Worm (Caenorhabditis elegans) whole organism, late embryonic: ENCODE measurements around the gene srh-184.

Source experiments
- F13H6.1 ChIP-seq: sonication (generic microtip); optimal IDR thresholded peaks from 2 replicates; lab custom pipeline; 2016; ENCODE audit warnings: missing genetic modification characterization, missing compliant biosample characterization
- T23F11.4 ChIP-seq: fragments of 200-800 bp; sonication (Bioruptor generic); optimal IDR thresholded peaks from 2 replicates; lab custom pipeline; 2018; ENCODE audit warnings: mild to moderate bottlenecking, missing genetic modification characterization, missing compliant biosample characterization
- Y22D7AL.16 ChIP-seq: sonication (generic microtip); optimal IDR thresholded peaks from 2 replicates; lab custom pipeline; 2016; ENCODE audit warnings: missing genetic modification characterization, missing compliant biosample characterization
- ahr-1 ChIP-seq: sonication (generic microtip); optimal IDR thresholded peaks from 2 replicates; lab custom pipeline; 2016; ENCODE audit warnings: missing genetic modification characterization, missing compliant biosample characterization
- ama-1 ChIP-seq: fragments of 150-350 bp; optimal IDR thresholded peaks from 2 replicates; lab custom pipeline; 2014
- ceh-14 ChIP-seq: sonication (generic microtip); optimal IDR thresholded peaks from 2 replicates; lab custom pipeline; 2016; ENCODE audit warnings: missing genotype, missing genetic modification characterization, missing compliant biosample characterization
- ceh-2 ChIP-seq: sonication (generic microtip); optimal IDR thresholded peaks from 2 replicates; lab custom pipeline; 2016; ENCODE audit warnings: missing genotype, missing genetic modification characterization, missing compliant biosample characterization
- ceh-24 ChIP-seq: sonication (generic microtip); optimal IDR thresholded peaks from 2 replicates; lab custom pipeline; 2016; ENCODE audit warnings: mild to moderate bottlenecking, missing genetic modification characterization, missing compliant biosample characterization
- ceh-30 ChIP-seq: fragments of 150-350 bp; optimal IDR thresholded peaks from 2 replicates; lab custom pipeline; 2014; ENCODE audit warnings: missing biosample characterization, missing genetic modification characterization
- ceh-34 ChIP-seq: sonication (generic microtip); optimal IDR thresholded peaks from 2 replicates; lab custom pipeline; 2016; ENCODE audit warnings: mild to moderate bottlenecking, missing genetic modification characterization, missing compliant biosample characterization
- ceh-6 ChIP-seq: fragments of 200-800 bp; sonication (Bioruptor generic); optimal IDR thresholded peaks from 2 replicates; lab custom pipeline; 2018; ENCODE audit warnings: mild to moderate bottlenecking, missing genetic modification characterization, missing compliant biosample characterization
- ets-4 ChIP-seq: sonication (generic microtip); optimal IDR thresholded peaks from 2 replicates; lab custom pipeline; 2016; ENCODE audit warnings: missing genetic modification characterization, missing compliant biosample characterization
- fax-1 ChIP-seq: sonication (generic microtip); optimal IDR thresholded peaks from 2 replicates; lab custom pipeline; 2016; ENCODE audit warnings: missing genotype, missing genetic modification characterization, missing compliant biosample characterization
- fkh-10 ChIP-seq: fragments of 150-350 bp; optimal IDR thresholded peaks from 2 replicates; lab custom pipeline; 2014; ENCODE audit warnings: missing biosample characterization, missing genetic modification reagents, missing genetic modification characterization
- fkh-6 ChIP-seq: sonication (generic microtip); optimal IDR thresholded peaks from 2 replicates; lab custom pipeline; 2016; ENCODE audit warnings: missing genetic modification characterization, missing compliant biosample characterization
- gmeb-2 ChIP-seq: sonication (generic microtip); optimal IDR thresholded peaks from 2 replicates; lab custom pipeline; 2016; ENCODE audit warnings: missing genetic modification characterization, inconsistent platforms, missing compliant biosample characterization
- hlh-13 ChIP-seq: fragments of 200-800 bp; sonication (Bioruptor generic); optimal IDR thresholded peaks from 2 replicates; lab custom pipeline; 2018; ENCODE audit warnings: mild to moderate bottlenecking, missing genetic modification characterization, missing compliant biosample characterization
- hlh-30 ChIP-seq: sonication (generic microtip); optimal IDR thresholded peaks from 2 replicates; lab custom pipeline; 2017; ENCODE audit warnings: antibody characterized with exemption, missing genetic modification characterization, missing compliant biosample characterization; ENCODE audit not compliant: insufficient read depth
- hlh-6 ChIP-seq: sonication (generic microtip); optimal IDR thresholded peaks from 2 replicates; lab custom pipeline; 2016; ENCODE audit warnings: missing genotype, missing genetic modification characterization, missing compliant biosample characterization
- hlh-8 ChIP-seq: sonication (generic microtip); optimal IDR thresholded peaks from 2 replicates; lab custom pipeline; 2016; ENCODE audit warnings: missing genotype, missing genetic modification characterization, missing compliant biosample characterization
- lim-6 ChIP-seq: sonication (generic microtip); optimal IDR thresholded peaks from 2 replicates; lab custom pipeline; 2016; ENCODE audit warnings: missing genetic modification characterization, missing compliant biosample characterization
- mec-3 ChIP-seq: sonication (generic microtip); optimal IDR thresholded peaks from 2 replicates; lab custom pipeline; 2016; ENCODE audit warnings: borderline replicate concordance, missing genetic modification characterization, missing compliant biosample characterization
- nfya-1 ChIP-seq: sonication (generic microtip); optimal IDR thresholded peaks from 2 replicates; lab custom pipeline; 2017; ENCODE audit warnings: missing genetic modification characterization, mild to moderate bottlenecking, missing compliant biosample characterization, antibody characterized with exemption, moderate library complexity
- nhr-11 ChIP-seq: fragments of 150-350 bp; optimal IDR thresholded peaks from 2 replicates; lab custom pipeline; 2014; ENCODE audit warnings: missing biosample characterization, missing genetic modification characterization
- pag-3 ChIP-seq: sonication (generic microtip); optimal IDR thresholded peaks from 2 replicates; lab custom pipeline; 2016; ENCODE audit warnings: missing compliant biosample characterization, missing genetic modification characterization, borderline replicate concordance
- pat-9 ChIP-seq: fragments of 200-800 bp; sonication (Bioruptor generic); optimal IDR thresholded peaks from 2 replicates; lab custom pipeline; 2018; ENCODE audit warnings: mild to moderate bottlenecking, missing genetic modification characterization, moderate library complexity, missing compliant biosample characterization
- pax-1 ChIP-seq: fragments of 150-350 bp; optimal IDR thresholded peaks from 2 replicates; lab custom pipeline; 2014; ENCODE audit warnings: missing biosample characterization, missing genetic modification characterization
- pha-2 ChIP-seq: sonication (generic microtip); optimal IDR thresholded peaks from 2 replicates; lab custom pipeline; 2017; ENCODE audit warnings: mild to moderate bottlenecking, missing genetic modification characterization, missing compliant biosample characterization
- pros-1 ChIP-seq: fragments of 150-350 bp; optimal IDR thresholded peaks from 2 replicates; lab custom pipeline; 2014; ENCODE audit warnings: missing biosample characterization, missing genetic modification reagents, missing genetic modification characterization
- sox-2 ChIP-seq: fragments of 200-800 bp; sonication (Bioruptor generic); IDR thresholded peaks from 2 replicates; pipeline ENCODE4 v1.3.6; 2022; ENCODE audit warnings: missing genetic modification reagents, missing genetic modification characterization, missing compliant biosample characterization
- syd-9 ChIP-seq: sonication (generic microtip); optimal IDR thresholded peaks from 2 replicates; lab custom pipeline; 2016; ENCODE audit warnings: mild to moderate bottlenecking, missing genetic modification characterization, moderate library complexity, missing compliant biosample characterization
- unc-3 ChIP-seq, 2 experiments: fragments of 200-800 bp in 1 of 2; sonication (Bioruptor generic) in 1 of 2; sonication (generic microtip) in 1 of 2; conservative IDR thresholded peaks in 1 of 2; optimal IDR thresholded peaks in 1 of 2; 2 replicates each; pipeline versions ENCODE4 v1.3.6 to Lab custom; 2016 to 2022; ENCODE audit warnings: missing compliant biosample characterization in 2 of 2, missing genetic modification characterization in 2 of 2, missing genetic modification reagents in 1 of 2
- unc-42 ChIP-seq: sonication (generic microtip); optimal IDR thresholded peaks from 2 replicates; lab custom pipeline; 2016; ENCODE audit warnings: missing genotype, missing genetic modification characterization, missing compliant biosample characterization
- unc-55 ChIP-seq: sonication (generic microtip); optimal IDR thresholded peaks from 2 replicates; lab custom pipeline; 2017; ENCODE audit warnings: missing biosample characterization, missing genetic modification reagents, missing genetic modification characterization
- zip-5 ChIP-seq: sonication (generic microtip); optimal IDR thresholded peaks from 2 replicates; lab custom pipeline; 2016; ENCODE audit warnings: missing genetic modification characterization, missing compliant biosample characterization
- ztf-16 ChIP-seq: sonication (generic microtip); optimal IDR thresholded peaks from 2 replicates; lab custom pipeline; 2017; ENCODE audit warnings: missing genetic modification characterization, missing compliant biosample characterization

Gene srh-184

DNA sequence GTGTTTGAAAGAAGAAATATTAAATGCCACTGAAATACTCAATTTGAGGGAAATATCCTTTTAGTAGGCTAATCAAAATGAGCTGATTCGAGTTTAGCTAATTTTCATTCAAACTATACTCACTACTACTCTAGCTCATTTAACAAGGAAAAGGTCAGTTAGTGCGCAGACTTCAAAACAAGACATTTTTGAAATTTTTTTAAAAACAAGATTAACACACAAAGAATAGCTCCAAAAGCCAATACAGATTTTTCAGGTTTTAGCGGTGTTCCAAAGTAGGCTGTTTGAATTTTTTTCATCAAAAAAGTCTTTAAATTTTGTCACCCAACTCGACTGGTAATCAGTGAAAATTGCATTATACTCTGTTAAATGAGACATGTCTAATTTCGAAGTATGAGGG, 37.2 kb downstream of the srh-184 start:
- TF ChIP-seq pha-2 (tag; lab: Kevin White, UChicago) (no peak), ets-4 (tag; lab: Kevin White, UChicago) (no peak), pax-1 (tag; lab: Kevin White, UChicago) (no peak), fax-1 (tag; lab: Kevin White, UChicago) (no peak), ceh-30 (tag; lab: Kevin White, UChicago) (no peak), ceh-14 (no peak), zip-5 (no peak), unc-3 (GFP tag; conservative IDR thresholded peaks at IDR 0.05; lab: Robert Waterston, UW) (no peak), unc-3 (tag; optimal IDR thresholded peaks at IDR 0.05; lab: Kevin White, UChicago) (no peak), ceh-24 (tag; lab: Kevin White, UChicago) (no peak), unc-42 (tag; lab: Kevin White, UChicago) (no peak), F13H6.1 (tag; lab: Kevin White, UChicago) (no peak)

DNA sequence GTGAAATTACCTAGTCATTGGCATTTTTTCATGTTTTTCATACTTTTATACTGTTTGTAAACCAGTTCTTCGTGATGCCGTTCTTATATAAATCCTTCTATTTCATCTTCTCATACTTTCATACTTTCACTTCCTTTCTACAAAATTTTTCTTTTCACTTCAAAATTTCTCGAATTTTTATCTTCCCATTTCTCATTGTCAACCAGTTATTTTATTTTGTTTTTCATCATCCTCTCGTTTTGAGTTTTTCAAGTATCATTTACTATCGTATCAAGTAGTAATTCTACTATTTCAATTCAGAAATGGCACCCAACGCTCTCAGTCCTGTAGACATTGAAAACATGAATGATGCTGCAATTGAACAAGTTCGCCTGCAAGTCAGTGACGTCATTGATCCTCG, 39.3 kb downstream of the srh-184 start, which contains the start of gene F28H7.8:
Gene F28H7.8 (plus strand): TSS at position 301 of the 400 bp plus-strand sequence.
- TF ChIP-seq hlh-30 (tag; lab: Kevin White, UChicago) (no peak), ceh-6 (GFP tag; lab: Kevin White, UChicago) (no peak), hlh-13 (GFP tag; lab: Kevin White, UChicago) (no peak), pat-9 (tag; lab: Kevin White, UChicago) (no peak), mec-3 (tag; lab: Kevin White, UChicago) (no peak), pha-2 (tag; lab: Kevin White, UChicago) (no peak), hlh-8 (tag; lab: Kevin White, UChicago) (no peak), gmeb-2 (tag; lab: Kevin White, UChicago) (no peak), fkh-10 (GFP tag; lab: Kevin White, UChicago) (no peak), zip-5 (no peak)

DNA sequence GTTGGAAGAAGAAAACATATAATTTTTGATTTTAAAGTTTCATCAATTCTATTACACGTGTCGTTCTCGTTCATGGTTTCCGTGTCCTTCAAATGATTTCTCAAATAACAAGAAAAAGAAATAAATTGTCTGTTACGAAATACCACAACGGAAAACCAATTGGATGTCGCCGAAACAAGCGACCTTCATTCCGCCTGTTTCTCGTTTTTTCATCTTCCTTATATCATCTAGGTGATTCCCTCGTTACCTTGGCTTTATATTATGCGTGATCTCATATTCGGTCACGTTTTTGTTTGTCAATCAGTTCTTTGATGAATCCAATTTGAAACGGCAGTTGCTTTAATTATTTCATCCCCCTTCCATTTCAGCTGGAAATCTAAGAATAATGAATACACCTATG, 40.9 kb downstream of the srh-184 start:
- TF ChIP-seq gmeb-2 (tag; lab: Kevin White, UChicago) (no peak), ahr-1 (no peak), ceh-34 (no peak), unc-42 (tag; lab: Kevin White, UChicago) (no peak), nfya-1 (tag; lab: Kevin White, UChicago) (no peak), pros-1 (tag; lab: Kevin White, UChicago) (no peak), ama-1 (lab: Kevin White, UChicago) (no peak), syd-9 (no peak), ceh-2 (no peak), nhr-11 (tag; lab: Kevin White, UChicago) (no peak), pag-3 (tag; lab: Kevin White, UChicago) (no peak)

DNA sequence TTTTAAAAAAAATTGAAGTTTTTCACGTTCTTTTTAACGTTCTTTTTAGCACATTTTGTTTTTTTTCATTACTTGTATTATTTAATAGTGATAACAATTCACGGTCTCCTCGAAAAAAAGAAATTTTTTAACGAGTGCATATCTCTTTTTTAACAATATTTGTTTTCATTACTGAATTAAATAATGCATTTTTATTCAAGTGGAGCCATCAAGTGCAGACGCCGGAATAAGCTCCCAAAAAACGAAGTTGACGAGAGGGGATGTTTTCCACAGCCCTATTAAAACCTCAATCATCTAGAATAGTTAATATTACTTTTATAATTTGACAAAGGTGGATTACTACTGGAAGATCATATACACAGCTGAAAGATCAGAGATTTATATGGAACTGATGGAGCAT, 41.3 kb downstream of the srh-184 start, which contains the start of gene irld-6:
Gene irld-6 (minus strand): TSS at position 101 of the 400 bp plus-strand sequence.
- TF ChIP-seq ceh-2 (no peak), unc-42 (tag; lab: Kevin White, UChicago) (no peak), Y22D7AL.16 (tag; lab: Kevin White, UChicago) (no peak), hlh-6 (tag; lab: Kevin White, UChicago) (no peak), ahr-1 (no peak), sox-2 (GFP tag; lab: Robert Waterston, UW) (no peak), lim-6 (tag; lab: Kevin White, UChicago) (no peak), T23F11.4 (GFP tag; lab: Kevin White, UChicago) (no peak), fkh-6 (tag; lab: Kevin White, UChicago) (no peak), unc-55 (GFP tag; lab: Kevin White, UChicago) (no peak), pat-9 (tag; lab: Kevin White, UChicago) (no peak), F13H6.1 (tag; lab: Kevin White, UChicago) (no peak), ztf-16 (no peak)
